Worm (Caenorhabditis elegans) whole organism, L1 larva: ENCODE data around the gene ttbk-8.2.

Experiments
- C16A3.4 ChIP-seq: fragments of 150-350 bp; optimal IDR thresholded peaks from 2 replicates; lab custom pipeline; 2014; ENCODE audit warnings: missing biosample characterization, missing genetic modification characterization
- F16B12.6 ChIP-seq: fragments of 150-350 bp; optimal IDR thresholded peaks from 2 replicates; lab custom pipeline; 2014; ENCODE audit warnings: missing biosample characterization, missing genetic modification characterization
- Y116A8C.19 ChIP-seq: sonication (generic microtip); optimal IDR thresholded peaks from 2 replicates; lab custom pipeline; 2016; ENCODE audit warnings: missing compliant biosample characterization, missing genetic modification characterization, borderline replicate concordance
- alr-1 ChIP-seq: fragments of 200-800 bp; sonication (Bioruptor generic); optimal IDR thresholded peaks from 2 replicates; lab custom pipeline; 2018; ENCODE audit warnings: borderline replicate concordance, mild to moderate bottlenecking, missing genetic modification characterization, missing compliant biosample characterization
- aly-2 ChIP-seq: fragments of 150-350 bp; optimal IDR thresholded peaks from 2 replicates; lab custom pipeline; 2014; ENCODE audit warnings: missing biosample characterization, missing genetic modification characterization
- ceh-63 ChIP-seq: fragments of 200-800 bp; sonication (Bioruptor generic); optimal IDR thresholded peaks from 2 replicates; lab custom pipeline; 2018; ENCODE audit warnings: mild to moderate bottlenecking, missing genetic modification characterization, missing compliant biosample characterization
- ceh-8 ChIP-seq: fragments of 200-800 bp; sonication (Bioruptor generic); optimal IDR thresholded peaks from 2 replicates; lab custom pipeline; 2018; ENCODE audit warnings: mild to moderate bottlenecking, missing genetic modification characterization, moderate library complexity, missing compliant biosample characterization
- ceh-82 ChIP-seq, 3 experiments: fragments of 150-350 bp in 1 of 3; sonication (generic microtip) in 2 of 3; optimal IDR thresholded peaks; 2 replicates each; lab custom pipeline; 2014 to 2017; ENCODE audit warnings: missing biosample characterization in 3 of 3, missing genetic modification characterization in 3 of 3
- ces-1 ChIP-seq: fragments of 150-350 bp; optimal IDR thresholded peaks from 2 replicates; lab custom pipeline; 2014; ENCODE audit warnings: missing biosample characterization, missing genetic modification reagents, missing genetic modification characterization
- dpl-1 ChIP-seq, 3 experiments: fragments of 150-350 bp in 2 of 3; sonication (generic microtip) in 1 of 3; optimal IDR thresholded peaks; 2 replicates each; lab custom pipeline; 2014 to 2017; ENCODE audit warnings: missing biosample characterization in 3 of 3, missing genetic modification characterization in 3 of 3, missing genetic modification reagents in 3 of 3
- efl-1 ChIP-seq, 4 experiments: fragments of 150-350 bp; optimal IDR thresholded peaks in 3 of 4; peaks in 1 of 4; 1 replicate in 1 of 4; 2 replicates in 3 of 4; lab custom pipeline; 2014; ENCODE audit warnings: missing biosample characterization in 2 of 4, missing genetic modification characterization in 2 of 4, missing genetic modification reagents in 2 of 4
- efl-3 ChIP-seq: fragments of 200-800 bp; sonication (Bioruptor generic); optimal IDR thresholded peaks from 2 replicates; lab custom pipeline; 2018; ENCODE audit warnings: mild to moderate bottlenecking, missing genetic modification characterization, missing compliant biosample characterization
- egl-13 ChIP-seq: sonication (generic microtip); optimal IDR thresholded peaks from 2 replicates; lab custom pipeline; 2016; ENCODE audit warnings: missing genotype, missing genetic modification reagents, missing genetic modification characterization, missing compliant biosample characterization
- egl-27 ChIP-seq, 2 experiments: fragments of 150-350 bp in 1 of 2; sonication (generic microtip); optimal IDR thresholded peaks; 3 replicates each; lab custom pipeline; 2017 to 2018; ENCODE audit warnings: missing biosample characterization in 2 of 2, missing genetic modification characterization in 2 of 2, missing genetic modification reagents in 2 of 2
- elt-2 ChIP-seq: sonication (generic microtip); optimal IDR thresholded peaks from 2 replicates; lab custom pipeline; 2016; ENCODE audit warnings: missing genetic modification characterization, mild to moderate bottlenecking, inconsistent platforms, missing compliant biosample characterization, missing genetic modification reagents
- fkh-10 ChIP-seq: sonication (generic microtip); optimal IDR thresholded peaks from 2 replicates; lab custom pipeline; 2017; ENCODE audit warnings: missing biosample characterization, missing genetic modification reagents, missing genetic modification characterization
- fos-1 ChIP-seq: fragments of 150-350 bp; optimal IDR thresholded peaks from 2 replicates; lab custom pipeline; 2014; ENCODE audit warnings: missing biosample characterization, missing genetic modification characterization
- hlh-4 ChIP-seq: sonication (generic microtip); optimal IDR thresholded peaks from 2 replicates; lab custom pipeline; 2016; ENCODE audit warnings: mild to moderate bottlenecking, missing genetic modification characterization, missing compliant biosample characterization
- hpl-2 ChIP-seq: fragments of 150-350 bp; optimal IDR thresholded peaks from 2 replicates; lab custom pipeline; 2014; ENCODE audit warnings: missing biosample characterization, missing genetic modification reagents, missing genetic modification characterization
- isw-1 ChIP-seq: fragments of 200-800 bp; sonication (Bioruptor generic); IDR thresholded peaks from 2 replicates; pipeline ENCODE4 v1.3.6; 2022; ENCODE audit warnings: missing genetic modification characterization, missing compliant biosample characterization
- jun-1 ChIP-seq: fragments of 150-350 bp; optimal IDR thresholded peaks from 2 replicates; lab custom pipeline; 2014; ENCODE audit warnings: missing biosample characterization, missing genetic modification reagents, missing genetic modification characterization
- lin-14 ChIP-seq: fragments of 200-800 bp; sonication (Bioruptor generic); optimal IDR thresholded peaks from 2 replicates; lab custom pipeline; 2018; ENCODE audit warnings: mild to moderate bottlenecking, missing genetic modification characterization, moderate library complexity, missing compliant biosample characterization
- lin-15B ChIP-seq: fragments of 150-350 bp; sonication (generic microtip); optimal IDR thresholded peaks from 3 replicates; lab custom pipeline; 2014; ENCODE audit warnings: missing biosample characterization, missing genetic modification characterization
- lin-35 ChIP-seq, 2 experiments: fragments of 150-350 bp; optimal IDR thresholded peaks; 2 replicates each; lab custom pipeline; 2014; ENCODE audit warnings: missing biosample characterization in 2 of 2, missing genetic modification characterization in 2 of 2, missing genetic modification reagents in 2 of 2
- lsy-2 ChIP-seq, 2 experiments: fragments of 150-350 bp; optimal IDR thresholded peaks; 2 replicates each; lab custom pipeline; 2014; ENCODE audit warnings: missing biosample characterization in 2 of 2, missing genetic modification characterization in 2 of 2
- mab-9 ChIP-seq: fragments of 200-800 bp; sonication (Bioruptor generic); IDR thresholded peaks from 2 replicates; pipeline ENCODE4 v1.3.6; 2022; ENCODE audit warnings: missing genetic modification reagents, missing genetic modification characterization, missing compliant biosample characterization
- mep-1 ChIP-seq: fragments of 150-350 bp; optimal IDR thresholded peaks from 2 replicates; lab custom pipeline; 2014; ENCODE audit warnings: missing biosample characterization, missing genetic modification characterization
- nhr-12 ChIP-seq: sonication (generic microtip); optimal IDR thresholded peaks from 2 replicates; lab custom pipeline; 2017; ENCODE audit warnings: missing biosample characterization, missing genetic modification characterization
- nhr-237 ChIP-seq: fragments of 150-350 bp; optimal IDR thresholded peaks from 2 replicates; lab custom pipeline; 2014; ENCODE audit warnings: missing biosample characterization, missing genetic modification characterization
- nhr-71 ChIP-seq: sonication (generic microtip); optimal IDR thresholded peaks from 2 replicates; lab custom pipeline; 2016; ENCODE audit warnings: mild to moderate bottlenecking, missing genetic modification characterization, moderate library complexity, missing compliant biosample characterization
- nhr-76 ChIP-seq: sonication (generic microtip); optimal IDR thresholded peaks from 2 replicates; lab custom pipeline; 2017; ENCODE audit warnings: missing biosample characterization, missing genetic modification characterization
- nhr-77 ChIP-seq: fragments of 150-350 bp; optimal IDR thresholded peaks from 2 replicates; lab custom pipeline; 2014; ENCODE audit warnings: missing biosample characterization, missing genetic modification characterization
- nhr-84 ChIP-seq: sonication (generic microtip); optimal IDR thresholded peaks from 2 replicates; lab custom pipeline; 2017; ENCODE audit warnings: missing biosample characterization, missing genetic modification characterization
- pag-3 ChIP-seq: sonication (generic microtip); optimal IDR thresholded peaks from 2 replicates; lab custom pipeline; 2017; ENCODE audit warnings: missing genetic modification characterization, mild to moderate bottlenecking, missing compliant biosample characterization, antibody characterized with exemption, borderline replicate concordance; ENCODE audit not compliant: insufficient read depth
- pax-3 ChIP-seq: fragments of 200-800 bp; sonication (Bioruptor generic); optimal IDR thresholded peaks from 2 replicates; lab custom pipeline; 2018; ENCODE audit warnings: mild to moderate bottlenecking, missing genetic modification characterization, moderate library complexity, missing compliant biosample characterization
- rnt-1 ChIP-seq: sonication (generic microtip); optimal IDR thresholded peaks from 2 replicates; lab custom pipeline; 2016; ENCODE audit warnings: mild to moderate bottlenecking, missing genetic modification characterization, moderate library complexity, missing compliant biosample characterization
- snpc-4 ChIP-seq: fragments of 150-350 bp; optimal IDR thresholded peaks from 2 replicates; lab custom pipeline; 2014; ENCODE audit warnings: missing biosample characterization, missing genetic modification characterization
- snu-23 ChIP-seq: sonication (generic microtip); optimal IDR thresholded peaks from 2 replicates; lab custom pipeline; 2016; ENCODE audit warnings: missing genetic modification characterization, missing compliant biosample characterization
- sptf-1 ChIP-seq: fragments of 150-350 bp; optimal IDR thresholded peaks from 2 replicates; lab custom pipeline; 2014; ENCODE audit warnings: missing biosample characterization, missing genetic modification characterization
- sup-37 ChIP-seq: fragments of 200-800 bp; sonication (Bioruptor generic); optimal IDR thresholded peaks from 2 replicates; lab custom pipeline; 2018; ENCODE audit warnings: mild to moderate bottlenecking, missing genetic modification characterization, missing compliant biosample characterization
- swsn-7 ChIP-seq: sonication (generic microtip); optimal IDR thresholded peaks from 2 replicates; lab custom pipeline; 2016; ENCODE audit warnings: missing genetic modification characterization, missing compliant biosample characterization
- tbx-2 ChIP-seq: sonication (generic microtip); optimal IDR thresholded peaks from 2 replicates; lab custom pipeline; 2016; ENCODE audit warnings: missing genetic modification characterization, missing compliant biosample characterization
- tlp-1 ChIP-seq: fragments of 150-350 bp; optimal IDR thresholded peaks from 2 replicates; lab custom pipeline; 2014; ENCODE audit warnings: missing biosample characterization, missing genetic modification characterization
- unc-130 ChIP-seq: fragments of 150-350 bp; optimal IDR thresholded peaks from 2 replicates; lab custom pipeline; 2017; ENCODE audit warnings: missing biosample characterization, missing genetic modification characterization, inconsistent platforms
- unc-30 ChIP-seq: sonication (generic microtip); optimal IDR thresholded peaks from 2 replicates; lab custom pipeline; 2017; ENCODE audit warnings: missing biosample characterization, missing genetic modification characterization
- unc-62 ChIP-seq: fragments of 150-350 bp; optimal IDR thresholded peaks from 2 replicates; lab custom pipeline; 2014; ENCODE audit warnings: missing biosample characterization, missing genetic modification reagents, missing genetic modification characterization
- unc-98 ChIP-seq: fragments of 200-800 bp; sonication (Bioruptor generic); IDR thresholded peaks from 2 replicates; pipeline ENCODE4 v1.3.6; 2022; ENCODE audit warnings: missing genetic modification characterization, missing compliant biosample characterization
- xbp-1 ChIP-seq: sonication (generic microtip); optimal IDR thresholded peaks from 2 replicates; lab custom pipeline; 2016; ENCODE audit warnings: missing genetic modification characterization, missing compliant biosample characterization
- zag-1 ChIP-seq: fragments of 150-350 bp; optimal IDR thresholded peaks from 2 replicates; lab custom pipeline; 2014; ENCODE audit warnings: missing biosample characterization, missing genetic modification characterization
- zip-4 ChIP-seq: fragments of 200-800 bp; sonication (Bioruptor generic); optimal IDR thresholded peaks from 2 replicates; lab custom pipeline; 2018; ENCODE audit warnings: mild to moderate bottlenecking, missing genetic modification characterization, moderate library complexity, missing compliant biosample characterization

Gene ttbk-8.2

DNA sequence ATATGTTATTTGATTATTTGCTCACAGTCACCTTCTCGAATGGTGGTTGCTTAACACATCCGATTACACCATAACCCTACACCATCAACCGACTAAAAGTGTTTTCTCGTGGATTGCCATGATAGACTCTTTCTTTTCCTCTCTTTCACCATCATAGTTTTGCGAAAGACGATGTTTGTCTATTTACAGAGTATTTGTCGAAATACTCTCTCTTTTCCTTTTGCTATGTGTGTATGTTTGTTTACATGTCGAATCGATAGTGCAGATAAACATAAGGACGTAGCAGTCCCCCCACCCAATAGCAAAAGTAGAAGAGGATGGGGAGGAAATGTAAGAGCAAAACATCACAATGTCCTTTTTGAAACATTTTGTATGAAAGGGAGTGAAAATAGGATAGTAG, 28.4 kb upstream of the ttbk-8.2 start:
- no peak for TF ChIP-seq dpl-1 (GFP tag; optimal IDR thresholded peaks at IDR 0.05; lab: Kevin White, UChicago)
- TF ChIP-seq efl-1 (optimal IDR thresholded peaks at IDR 0.05; lab: Kevin White, UChicago) = no peak
- TF ChIP-seq efl-1 (GFP tag; optimal IDR thresholded peaks at IDR 0.05 in 1 of 2; lab: Kevin White, UChicago) = no peak
- peak; percentile 35 for TF ChIP-seq tbx-2
- TF ChIP-seq lin-14 (GFP tag; lab: Kevin White, UChicago) = peak; percentile 49
- no peak for TF ChIP-seq fkh-10
- TF ChIP-seq aly-2 (tag; lab: Kevin White, UChicago) = no peak
- TF ChIP-seq lin-15B (tag; lab: Kevin White, UChicago) = no peak
- no peak for TF ChIP-seq isw-1
- TF ChIP-seq snpc-4 (tag; lab: Kevin White, UChicago) = no peak
- no peak for TF ChIP-seq nhr-76
- no peak for TF ChIP-seq C16A3.4 (tag; lab: Kevin White, UChicago)
- no peak for TF ChIP-seq hlh-4
- TF ChIP-seq unc-98 (GFP tag; lab: Robert Waterston, UW) = no peak
- TF ChIP-seq ceh-63 (GFP tag; lab: Kevin White, UChicago) = no peak
- TF ChIP-seq lsy-2 (tag; optimal IDR thresholded peaks at IDR 0.05; lab: Kevin White, UChicago) = peak in 1 of 2 experiments; percentile 11
- TF ChIP-seq F16B12.6 (tag; lab: Kevin White, UChicago) = no peak
- TF ChIP-seq mab-9 (GFP tag; lab: Robert Waterston, UW) = 0 out of 2 replicates have a peak, but pooled peaks have one; percentile 42
- TF ChIP-seq egl-27 (tag; optimal IDR thresholded peaks at IDR 0.05; lab: Kevin White, UChicago) = no peak
- TF ChIP-seq nhr-77 = peak; percentile 43
- TF ChIP-seq nhr-71 (tag; lab: Kevin White, UChicago) = peak; percentile 40
- TF ChIP-seq pag-3 (tag; lab: Kevin White, UChicago) = no peak
- TF ChIP-seq alr-1 (tag; lab: Kevin White, UChicago) = no peak
- no peak for TF ChIP-seq sup-37 (GFP tag; lab: Kevin White, UChicago)
- peak; percentile 7 for TF ChIP-seq jun-1 (tag; lab: Kevin White, UChicago)
- TF ChIP-seq fos-1 (tag; lab: Kevin White, UChicago) = no peak
- no peak for TF ChIP-seq tlp-1 (tag; lab: Kevin White, UChicago)
- TF ChIP-seq nhr-84 = no peak
- TF ChIP-seq nhr-12 = no peak
- no peak for TF ChIP-seq mep-1 (tag; lab: Kevin White, UChicago)
- TF ChIP-seq pax-3 (tag; lab: Kevin White, UChicago) = no peak
- TF ChIP-seq, all 84 proteins: peak for 7

ce11 chrIV:5604465-5604864, 27.3 kb upstream of the ttbk-8.2 start:
- TF ChIP-seq xbp-1 (tag; lab: Kevin White, UChicago) (peak; percentile 70), tbx-2 (peak; percentile 72), zag-1 (tag; lab: Kevin White, UChicago) (no peak), ceh-63 (GFP tag; lab: Kevin White, UChicago) (no peak), fos-1 (tag; lab: Kevin White, UChicago) (peak; percentile 41), nhr-71 (tag; lab: Kevin White, UChicago) (peak; percentile 92), snu-23 (GFP tag; lab: Kevin White, UChicago) (peak; percentile 52), egl-13 (peak; percentile 73), unc-30 (tag; lab: Kevin White, UChicago) (no peak), jun-1 (tag; lab: Kevin White, UChicago) (peak; percentile 27), Y116A8C.19 (no peak), ceh-8 (GFP tag; lab: Kevin White, UChicago) (peak; percentile 73), swsn-7 (tag; lab: Kevin White, UChicago) (peak; percentile 64), zip-4 (GFP tag; lab: Kevin White, UChicago) (no peak), unc-62 (GFP tag; lab: Kevin White, UChicago) (no peak), unc-130 (tag; lab: Kevin White, UChicago) (no peak), hpl-2 (GFP tag; lab: Kevin White, UChicago) (no peak), nhr-237 (tag; lab: Kevin White, UChicago) (peak; percentile 2), rnt-1 (tag; lab: Kevin White, UChicago) (peak; percentile 14), lin-35 (GFP tag; optimal IDR thresholded peaks at IDR 0.05; lab: Kevin White, UChicago) (peak in 1 of 2 experiments; percentile 57), ces-1 (no peak), ceh-82 (tag; optimal IDR thresholded peaks at IDR 0.05; lab: Kevin White, UChicago) (peak in 1 of 3 experiments; percentile 29), elt-2 (tag; lab: Kevin White, UChicago) (peak; percentile 68), mab-9 (GFP tag; lab: Robert Waterston, UW) (peak; percentile 33; the same call in 1 of the 2 replicates), efl-3 (GFP tag; lab: Kevin White, UChicago) (no peak), egl-27 (tag; optimal IDR thresholded peaks at IDR 0.05; lab: Kevin White, UChicago) (peak in 1 of 2 experiments; percentile 23), sptf-1 (tag; lab: Kevin White, UChicago) (no peak), tlp-1 (tag; lab: Kevin White, UChicago) (no peak), dpl-1 (GFP tag; optimal IDR thresholded peaks at IDR 0.05; lab: Kevin White, UChicago) (peak in 2 of 3 experiments; percentile 16 to 27), isw-1 (peak; percentile 5; the same call in 1 of the 2 replicates)
